Worm (Caenorhabditis elegans) whole organism, L4 larva: ENCODE results near the gene H01M10.2.

Experiments used
- F10B5.3 ChIP-seq: sonication (generic microtip); optimal IDR thresholded peaks from 2 replicates; lab custom pipeline; 2016; ENCODE audit warnings: mild to moderate bottlenecking, missing genetic modification characterization, missing compliant biosample characterization
- F37D6.2 ChIP-seq: sonication (generic microtip); optimal IDR thresholded peaks from 2 replicates; lab custom pipeline; 2016; ENCODE audit warnings: mild to moderate bottlenecking, missing genetic modification characterization, missing compliant biosample characterization
- T26A8.4 ChIP-seq: fragments of 200-800 bp; sonication (Bioruptor generic); IDR thresholded peaks from 2 replicates; pipeline ENCODE4 v1.3.6; 2022; ENCODE audit warnings: missing genetic modification characterization, missing compliant biosample characterization
- Y5F2A.4 ChIP-seq: fragments of 200-800 bp; sonication (Bioruptor generic); optimal IDR thresholded peaks from 2 replicates; lab custom pipeline; 2018; ENCODE audit warnings: mild to moderate bottlenecking, missing genetic modification characterization, missing compliant biosample characterization
- aha-1 ChIP-seq: fragments of 150-350 bp; peaks from one replicate; lab custom pipeline; 2014; ENCODE audit warnings: missing biosample characterization, missing genetic modification characterization
- arid-1 ChIP-seq: fragments of 200-800 bp; sonication (Bioruptor generic); conservative IDR thresholded peaks from 2 replicates; pipeline ENCODE4 v1.3.6; 2022; ENCODE audit warnings: missing genetic modification reagents, missing genetic modification characterization, missing compliant biosample characterization
- ceh-20 ChIP-seq: fragments of 200-800 bp; sonication (Bioruptor generic); IDR thresholded peaks from 2 replicates; pipeline ENCODE4 v1.3.6; 2022; ENCODE audit warnings: missing genetic modification reagents, missing genetic modification characterization, missing compliant biosample characterization
- ceh-32 ChIP-seq: sonication (generic microtip); optimal IDR thresholded peaks from 2 replicates; lab custom pipeline; 2016; ENCODE audit warnings: mild to moderate bottlenecking, missing genetic modification characterization, missing compliant biosample characterization; ENCODE audit not compliant: poor library complexity
- ctbp-1 ChIP-seq: fragments of 200-800 bp; sonication (Bioruptor generic); IDR thresholded peaks from 2 replicates; pipeline ENCODE4 v1.3.6; 2022; ENCODE audit warnings: missing genetic modification reagents, missing genetic modification characterization, missing compliant biosample characterization
- daf-12 ChIP-seq: fragments of 150-350 bp; optimal IDR thresholded peaks from 2 replicates; lab custom pipeline; 2014; ENCODE audit warnings: missing biosample characterization, missing genetic modification reagents, missing genetic modification characterization
- daf-16 ChIP-seq, 3 experiments: sonication (generic microtip); optimal IDR thresholded peaks; 2 replicates each; lab custom pipeline; 2016 to 2017; ENCODE audit warnings: missing genetic modification characterization in 3 of 3, missing genetic modification reagents in 3 of 3, mild to moderate bottlenecking in 2 of 3, missing compliant biosample characterization in 2 of 3, missing biosample characterization in 1 of 3, moderate library complexity in 1 of 3
- daf-19 ChIP-seq: fragments of 200-800 bp; sonication (Bioruptor generic); conservative IDR thresholded peaks from 2 replicates; pipeline ENCODE4 v1.3.6; 2022; ENCODE audit warnings: missing genetic modification characterization, missing compliant biosample characterization
- dmd-6 ChIP-seq: fragments of 200-800 bp; sonication (Bioruptor generic); IDR thresholded peaks from 2 replicates; pipeline ENCODE4 v1.3.6; 2022; ENCODE audit warnings: missing genetic modification reagents, missing genetic modification characterization, missing compliant biosample characterization
- dmd-8 ChIP-seq: fragments of 200-800 bp; sonication (Bioruptor generic); IDR thresholded peaks from 2 replicates; pipeline ENCODE4 v1.3.6; 2022; ENCODE audit warnings: missing genetic modification characterization, missing compliant biosample characterization
- dpl-1 ChIP-seq: fragments of 150-350 bp; optimal IDR thresholded peaks from 2 replicates; lab custom pipeline; 2014; ENCODE audit warnings: missing biosample characterization, missing genetic modification reagents, missing genetic modification characterization
- egl-43 ChIP-seq: fragments of 200-800 bp; sonication (Bioruptor generic); IDR thresholded peaks from 2 replicates; pipeline ENCODE4 v1.3.6; 2022; ENCODE audit warnings: missing genetic modification reagents, missing genetic modification characterization, missing compliant biosample characterization
- fkh-10 ChIP-seq: fragments of 150-350 bp; optimal IDR thresholded peaks from 2 replicates; lab custom pipeline; 2014; ENCODE audit warnings: missing biosample characterization, missing genetic modification reagents, missing genetic modification characterization
- hif-1 ChIP-seq, 2 experiments: sonication (generic microtip); optimal IDR thresholded peaks; 2 replicates each; lab custom pipeline; 2016 to 2017; ENCODE audit warnings: missing compliant biosample characterization in 2 of 2, missing genetic modification characterization in 2 of 2, missing genetic modification reagents in 2 of 2, missing genotype in 2 of 2, mild to moderate bottlenecking in 1 of 2
- hlh-11 ChIP-seq: fragments of 200-800 bp; sonication (Bioruptor generic); optimal IDR thresholded peaks from 2 replicates; lab custom pipeline; 2018; ENCODE audit warnings: mild to moderate bottlenecking, missing genetic modification characterization, missing compliant biosample characterization
- hlh-30 ChIP-seq: sonication (generic microtip); optimal IDR thresholded peaks from 2 replicates; lab custom pipeline; 2017; ENCODE audit warnings: antibody characterized with exemption, mild to moderate bottlenecking, missing genetic modification characterization, missing compliant biosample characterization; ENCODE audit not compliant: insufficient read depth
- hmg-1.1 ChIP-seq: fragments of 200-800 bp; sonication (Bioruptor generic); IDR thresholded peaks from 2 replicates; pipeline ENCODE4 v1.3.6; 2022; ENCODE audit warnings: missing genetic modification reagents, missing genetic modification characterization, missing compliant biosample characterization
- lin-1 ChIP-seq: fragments of 200-800 bp; sonication (Bioruptor generic); IDR thresholded peaks from 2 replicates; pipeline ENCODE4 v1.3.6; 2022; ENCODE audit warnings: missing genetic modification reagents, missing genetic modification characterization, missing compliant biosample characterization
- lin-13 ChIP-seq: fragments of 150-350 bp; optimal IDR thresholded peaks from 2 replicates; lab custom pipeline; 2014; ENCODE audit warnings: missing biosample characterization, missing genetic modification reagents, missing genetic modification characterization
- lin-29 ChIP-seq: fragments of 200-800 bp; sonication (Bioruptor generic); IDR thresholded peaks from 2 replicates; pipeline ENCODE4 v1.3.6; 2022; ENCODE audit warnings: missing genetic modification reagents, missing genetic modification characterization, missing compliant biosample characterization
- lin-38 ChIP-seq: fragments of 200-800 bp; sonication (Bioruptor generic); IDR thresholded peaks from 2 replicates; pipeline ENCODE4 v1.3.6; 2022; ENCODE audit warnings: missing genetic modification reagents, missing genetic modification characterization, missing compliant biosample characterization
- lin-39 ChIP-seq: fragments of 150-350 bp; optimal IDR thresholded peaks from 2 replicates; lab custom pipeline; 2014; ENCODE audit warnings: missing biosample characterization, missing genetic modification reagents, missing genetic modification characterization
- lsy-2 ChIP-seq, 2 experiments: fragments of 150-350 bp in 1 of 2; sonication (generic microtip) in 1 of 2; optimal IDR thresholded peaks; 2 replicates each; lab custom pipeline; 2014 to 2017; ENCODE audit warnings: missing biosample characterization in 2 of 2, missing genetic modification characterization in 2 of 2
- mdt-29 ChIP-seq: fragments of 200-800 bp; sonication (Bioruptor generic); IDR thresholded peaks from 2 replicates; pipeline ENCODE4 v1.3.6; 2022; ENCODE audit warnings: missing genetic modification reagents, missing genetic modification characterization, missing compliant biosample characterization
- mxl-3 ChIP-seq: fragments of 200-800 bp; sonication (Bioruptor generic); optimal IDR thresholded peaks from 2 replicates; lab custom pipeline; 2018; ENCODE audit warnings: mild to moderate bottlenecking, missing genetic modification characterization, missing compliant biosample characterization
- nhr-11 ChIP-seq: fragments of 150-350 bp; optimal IDR thresholded peaks from 2 replicates; lab custom pipeline; 2014; ENCODE audit warnings: missing biosample characterization, missing genetic modification characterization
- nhr-111 ChIP-seq: fragments of 200-800 bp; sonication (Bioruptor generic); optimal IDR thresholded peaks from 2 replicates; lab custom pipeline; 2018; ENCODE audit warnings: mild to moderate bottlenecking, missing genetic modification characterization, missing compliant biosample characterization
- nhr-25 ChIP-seq: sonication (generic microtip); optimal IDR thresholded peaks from 2 replicates; lab custom pipeline; 2017; ENCODE audit warnings: missing genetic modification characterization, mild to moderate bottlenecking, missing compliant biosample characterization, antibody characterized with exemption, moderate library complexity, borderline replicate concordance; ENCODE audit not compliant: insufficient read depth
- nhr-28 ChIP-seq: fragments of 150-350 bp; optimal IDR thresholded peaks from 2 replicates; lab custom pipeline; 2014; ENCODE audit warnings: missing biosample characterization, missing genetic modification characterization
- nhr-42 ChIP-seq: fragments of 200-800 bp; sonication (Bioruptor generic); IDR thresholded peaks from 2 replicates; pipeline ENCODE4 v1.3.6; 2022; ENCODE audit warnings: missing genetic modification characterization, missing compliant biosample characterization
- nhr-48 ChIP-seq: sonication (generic microtip); optimal IDR thresholded peaks from 2 replicates; lab custom pipeline; 2016; ENCODE audit warnings: mild to moderate bottlenecking, missing genetic modification characterization, missing compliant biosample characterization
- nhr-77 ChIP-seq: fragments of 150-350 bp; optimal IDR thresholded peaks from 2 replicates; lab custom pipeline; 2014; ENCODE audit warnings: missing biosample characterization, missing genetic modification characterization
- php-3 ChIP-seq: fragments of 200-800 bp; sonication (Bioruptor generic); IDR thresholded peaks from 2 replicates; pipeline ENCODE4 v1.3.6; 2022; ENCODE audit warnings: missing genetic modification reagents, missing genetic modification characterization, missing compliant biosample characterization
- rbr-2 ChIP-seq: sonication (generic microtip); optimal IDR thresholded peaks from 2 replicates; lab custom pipeline; 2016; ENCODE audit warnings: missing genotype, missing genetic modification characterization, missing compliant biosample characterization
- set-16 ChIP-seq: fragments of 200-800 bp; sonication (Bioruptor generic); IDR thresholded peaks from 2 replicates; pipeline ENCODE4 v1.3.6; 2022; ENCODE audit warnings: missing genetic modification reagents, missing genetic modification characterization, missing compliant biosample characterization
- spr-1 ChIP-seq: sonication (generic microtip); optimal IDR thresholded peaks from 2 replicates; lab custom pipeline; 2016; ENCODE audit warnings: mild to moderate bottlenecking, missing genetic modification characterization, missing compliant biosample characterization
- tra-1 ChIP-seq: fragments of 200-800 bp; sonication (Bioruptor generic); IDR thresholded peaks from 2 replicates; pipeline ENCODE4 v1.3.6; 2022; ENCODE audit warnings: missing genetic modification reagents, missing genetic modification characterization, missing compliant biosample characterization
- unc-62 ChIP-seq, 3 experiments: fragments of 150-350 bp in 1 of 3; sonication (generic microtip); optimal IDR thresholded peaks in 2 of 3; peaks in 1 of 3; 1 replicate in 1 of 3; 2 replicates in 2 of 3; lab custom pipeline; 2014 to 2017; ENCODE audit warnings: missing biosample characterization in 3 of 3, missing genetic modification characterization in 3 of 3, missing genetic modification reagents in 3 of 3, missing genotype in 1 of 3
- vab-7 ChIP-seq: fragments of 200-800 bp; sonication (Bioruptor generic); IDR thresholded peaks from 2 replicates; pipeline ENCODE4 v1.3.6; 2022; ENCODE audit warnings: missing genetic modification reagents, missing genetic modification characterization, missing compliant biosample characterization
- zfp-2 ChIP-seq: sonication (generic microtip); optimal IDR thresholded peaks from 2 replicates; lab custom pipeline; 2016; ENCODE audit warnings: mild to moderate bottlenecking, missing genetic modification characterization, missing compliant biosample characterization
- zip-2 ChIP-seq: fragments of 150-350 bp; optimal IDR thresholded peaks from 2 replicates; lab custom pipeline; 2014; ENCODE audit warnings: missing biosample characterization, missing genetic modification characterization

H01M10.2 gene

ce11 chrX:2601025-2601705 lies 15.6 kb upstream of the H01M10.2 start:
- TF ChIP-seq zip-2 (tag; lab: Kevin White, UChicago): no peak
- peak in 1 of 2 experiments; percentile 12 for TF ChIP-seq hif-1 (tag; optimal IDR thresholded peaks at IDR 0.05; lab: Kevin White, UChicago)
- peak in 1 of 2 experiments; percentile 69 for TF ChIP-seq unc-62 (GFP tag; optimal IDR thresholded peaks at IDR 0.05 in 1 of 2; lab: Kevin White, UChicago)
- no peak for TF ChIP-seq unc-62 (tag; optimal IDR thresholded peaks at IDR 0.05; lab: Kevin White, UChicago)
- no peak for TF ChIP-seq arid-1 (GFP tag; lab: Robert Waterston, UW)
- TF ChIP-seq hlh-30: peak; percentile 1
- no peak for TF ChIP-seq daf-12
- no peak for TF ChIP-seq lin-39 (tag; lab: Kevin White, UChicago)
- no peak for TF ChIP-seq Y5F2A.4 (GFP tag; lab: Kevin White, UChicago)
- TF ChIP-seq nhr-25: no peak
- TF ChIP-seq egl-43: no peak
- TF ChIP-seq nhr-111 (GFP tag; lab: Kevin White, UChicago): no peak
- TF ChIP-seq aha-1 (tag; lab: Kevin White, UChicago): peak; percentile 79
- TF ChIP-seq daf-19 (GFP tag; lab: Robert Waterston, UW): no peak
- TF ChIP-seq spr-1: no peak

DNA sequence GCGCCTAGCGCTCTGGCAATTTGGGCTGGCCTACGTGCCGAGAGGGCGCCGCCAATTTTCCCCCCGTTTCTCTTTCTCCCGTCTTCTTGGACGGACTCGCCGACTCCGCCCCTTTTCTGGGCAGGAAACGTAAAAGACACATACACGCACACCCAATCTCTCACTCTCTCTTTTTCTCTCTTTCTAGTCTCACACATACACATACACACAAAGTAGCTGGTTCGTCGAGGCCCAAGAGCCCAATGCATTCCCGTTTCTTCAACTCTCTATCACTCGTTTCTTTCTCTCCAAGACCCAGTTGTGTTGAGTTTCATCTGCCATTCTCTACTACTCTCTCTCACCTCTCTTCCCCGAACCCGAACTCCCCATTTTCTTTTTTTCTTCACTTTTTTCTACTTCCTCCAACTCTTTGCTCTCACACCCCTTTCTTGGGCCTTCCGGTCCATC lies 13.3 kb upstream of the H01M10.2 start:
- peak in 1 of 2 experiments; percentile 33 for TF ChIP-seq daf-16 (GFP tag; optimal IDR thresholded peaks at IDR 0.05; lab: Kevin White, UChicago)
- TF ChIP-seq daf-16 (tag; optimal IDR thresholded peaks at IDR 0.05; lab: Kevin White, UChicago): no peak
- TF ChIP-seq zfp-2 (tag; lab: Kevin White, UChicago): peak; percentile 13
- peak; percentile 69 for TF ChIP-seq hlh-11 (tag; lab: Kevin White, UChicago)
- TF ChIP-seq lin-13 (GFP tag; lab: Kevin White, UChicago): no peak
- peak; percentile 67; the same call in 1 of the 2 replicates for TF ChIP-seq egl-43
- TF ChIP-seq aha-1 (tag; lab: Kevin White, UChicago): peak; percentile 99
- TF ChIP-seq hmg-1.1 (GFP tag; lab: Robert Waterston, UW): peak; percentile 85
- TF ChIP-seq nhr-111 (GFP tag; lab: Kevin White, UChicago): no peak
- TF ChIP-seq nhr-77: peak; percentile 7
- peak; percentile 71 for TF ChIP-seq F37D6.2 (tag; lab: Kevin White, UChicago)
- no peak for TF ChIP-seq T26A8.4 (GFP tag; lab: Robert Waterston, UW)
- TF ChIP-seq nhr-42 (GFP tag; lab: Robert Waterston, UW): peak; percentile 40; the same call in 1 of the 2 replicates
- peak; percentile 24 for TF ChIP-seq dpl-1
- peak; percentile 43 for TF ChIP-seq mxl-3 (GFP tag; lab: Kevin White, UChicago)
- TF ChIP-seq php-3 (GFP tag; lab: Robert Waterston, UW): no peak
- no peak for TF ChIP-seq F10B5.3 (tag; lab: Kevin White, UChicago)
- TF ChIP-seq unc-62 (GFP tag; optimal IDR thresholded peaks at IDR 0.05 in 1 of 2; lab: Kevin White, UChicago): peak in 1 of 2 experiments; percentile 62
- TF ChIP-seq unc-62 (tag; optimal IDR thresholded peaks at IDR 0.05; lab: Kevin White, UChicago): no peak
- TF ChIP-seq hif-1 (tag; optimal IDR thresholded peaks at IDR 0.05; lab: Kevin White, UChicago): peak; percentile 50 to 98
- TF ChIP-seq nhr-28 (tag; lab: Kevin White, UChicago): peak; percentile 35
- TF ChIP-seq tra-1 (GFP tag; lab: Robert Waterston, UW): no peak
- TF ChIP-seq ceh-20: peak; percentile 69
- TF ChIP-seq fkh-10 (GFP tag; lab: Kevin White, UChicago): peak; percentile 38
- 0 out of 2 replicates have a peak, but pooled peaks have one; percentile 24 for TF ChIP-seq lin-38 (GFP tag; lab: Robert Waterston, UW)
- TF ChIP-seq ctbp-1 (GFP tag; lab: Robert Waterston, UW): peak; percentile 91
- peak; percentile 85 for TF ChIP-seq rbr-2 (tag; lab: Kevin White, UChicago)
- TF ChIP-seq nhr-11 (tag; lab: Kevin White, UChicago): peak; percentile 58
- TF ChIP-seq ceh-32 (tag; lab: Kevin White, UChicago): peak; percentile 71
- no peak for TF ChIP-seq nhr-48
- no peak for TF ChIP-seq Y5F2A.4 (GFP tag; lab: Kevin White, UChicago)
- TF ChIP-seq lsy-2 (tag; optimal IDR thresholded peaks at IDR 0.05; lab: Kevin White, UChicago): peak; percentile 61 to 81
- TF ChIP-seq mdt-29 (GFP tag; lab: Robert Waterston, UW): 0 out of 2 replicates have a peak, but pooled peaks have one; percentile 1
- no peak for TF ChIP-seq dmd-8 (GFP tag; lab: Robert Waterston, UW)
- TF ChIP-seq set-16: peak; percentile 77
- no peak for TF ChIP-seq lin-29
- TF ChIP-seq lin-1 (GFP tag; lab: Robert Waterston, UW): 0 out of 2 replicates have a peak, but pooled peaks have one; percentile 6
- TF ChIP-seq vab-7 (GFP tag; lab: Robert Waterston, UW): 0 out of 2 replicates have a peak, but pooled peaks have one; percentile 36
- peak; percentile 0 for TF ChIP-seq hlh-30
- TF ChIP-seq dmd-6 (GFP tag; lab: Robert Waterston, UW): peak; percentile 32; the same call in 1 of the 2 replicates
